Fruit fly (Drosophila melanogaster) whole organism, embryonic: Measurements from ENCODE around the gene tai.
A peak's percentile ranks its signal among the peaks of the same experiment; 100 is the strongest.

ENCODE experiments used
- Antp ChIP-seq: fragments of 200-800 bp; sonication (Bioruptor generic); optimal IDR thresholded peaks from 3 replicates; lab custom pipeline; 2016; ENCODE audit warnings: missing biosample characterization, missing genetic modification characterization
- Asciz ChIP-seq: fragments of 200-800 bp; sonication (Bioruptor generic); optimal IDR thresholded peaks from 2 replicates; lab custom pipeline; 2017; ENCODE audit warnings: missing biosample characterization, mild to moderate bottlenecking, missing genetic modification characterization, missing genetic modification reagents
- CG10209 ChIP-seq: fragments of 200-800 bp; sonication (Bioruptor generic); optimal IDR thresholded peaks from 3 replicates; lab custom pipeline; 2017; ENCODE audit warnings: missing biosample characterization, mild to moderate bottlenecking, missing genetic modification characterization, missing genetic modification reagents
- CG10462 ChIP-seq: fragments of 200-800 bp; sonication (Bioruptor generic); optimal IDR thresholded peaks from 2 replicates; lab custom pipeline; 2016; ENCODE audit warnings: missing biosample characterization, missing genetic modification characterization
- CG11398 ChIP-seq: fragments of 200-800 bp; sonication (Bioruptor generic); optimal IDR thresholded peaks from 2 replicates; lab custom pipeline; 2016; ENCODE audit warnings: missing biosample characterization, missing genetic modification characterization
- CG12104 ChIP-seq: fragments of 200-800 bp; sonication (Bioruptor generic); optimal IDR thresholded peaks from 3 replicates; lab custom pipeline; 2016; ENCODE audit warnings: missing biosample characterization, missing genetic modification characterization
- CG12659 ChIP-seq: fragments of 200-800 bp; sonication (Bioruptor generic); optimal IDR thresholded peaks from 3 replicates; lab custom pipeline; 2017; ENCODE audit warnings: mild to moderate bottlenecking, missing biosample characterization, missing genetic modification reagents, missing genetic modification characterization
- CG14441 ChIP-seq: fragments of 200-800 bp; sonication (Bioruptor generic); IDR thresholded peaks from 2 replicates; pipeline ENCODE4 v1.3.6; 2022; ENCODE audit warnings: missing biosample characterization, missing genetic modification characterization
- CG15269 ChIP-seq: fragments of 200-800 bp; sonication (Bioruptor generic); optimal IDR thresholded peaks from 2 replicates; lab custom pipeline; 2018; ENCODE audit warnings: missing biosample characterization, mild to moderate bottlenecking, missing genetic modification characterization, moderate library complexity
- CG1792 ChIP-seq: fragments of 200-800 bp; sonication (Bioruptor generic); optimal IDR thresholded peaks from 2 replicates; lab custom pipeline; 2016; ENCODE audit warnings: missing biosample characterization, missing genetic modification characterization
- CG2678 ChIP-seq: fragments of 200-800 bp; sonication (Bioruptor generic); optimal IDR thresholded peaks from 3 replicates; lab custom pipeline; 2019; ENCODE audit warnings: missing biosample characterization, mild to moderate bottlenecking, missing genetic modification characterization, moderate library complexity
- CG32532 ChIP-seq: fragments of 200-800 bp; sonication (Bioruptor generic); IDR thresholded peaks from 2 replicates; pipeline ENCODE4 v1.3.6; 2022; ENCODE audit warnings: missing biosample characterization, missing genetic modification characterization
- CG32772 ChIP-seq: fragments of 200-800 bp; sonication (Bioruptor generic); IDR thresholded peaks from 2 replicates; pipeline ENCODE4 v1.3.6; 2022; ENCODE audit warnings: missing biosample characterization, missing genetic modification characterization
- CG33557 ChIP-seq: fragments of 200-800 bp; sonication (Bioruptor generic); optimal IDR thresholded peaks from 2 replicates; lab custom pipeline; 2019; ENCODE audit warnings: missing biosample characterization, mild to moderate bottlenecking, missing genetic modification characterization, moderate library complexity
- CG3407 ChIP-seq: fragments of 200-800 bp; sonication (Bioruptor generic); optimal IDR thresholded peaks from 2 replicates; lab custom pipeline; 2018; ENCODE audit warnings: missing biosample characterization, mild to moderate bottlenecking, missing genetic modification characterization
- CG34376 ChIP-seq: fragments of 200-800 bp; sonication (Bioruptor generic); optimal IDR thresholded peaks from 2 replicates; lab custom pipeline; 2018; ENCODE audit warnings: missing biosample characterization, mild to moderate bottlenecking, missing genetic modification characterization
- CG4328 ChIP-seq: fragments of 200-800 bp; sonication (Bioruptor generic); optimal IDR thresholded peaks from 3 replicates; lab custom pipeline; 2017; ENCODE audit warnings: missing biosample characterization, missing genetic modification reagents, missing genetic modification characterization
- CG4617 ChIP-seq: fragments of 200-800 bp; sonication (Bioruptor generic); optimal IDR thresholded peaks from 3 replicates; lab custom pipeline; 2016; ENCODE audit warnings: missing biosample characterization, missing genetic modification characterization, borderline replicate concordance
- CG8359 ChIP-seq: fragments of 200-800 bp; sonication (Bioruptor generic); optimal IDR thresholded peaks from 2 replicates; lab custom pipeline; 2017; ENCODE audit warnings: missing biosample characterization, mild to moderate bottlenecking, missing genetic modification characterization, borderline replicate concordance
- CG9932 ChIP-seq: fragments of 200-800 bp; sonication (Bioruptor generic); IDR thresholded peaks from 2 replicates; pipeline ENCODE4 v1.3.6; 2022; ENCODE audit warnings: missing biosample characterization, missing genetic modification characterization
- CHES-1-like ChIP-seq: fragments of 200-800 bp; sonication (Bioruptor generic); optimal IDR thresholded peaks from 2 replicates; lab custom pipeline; 2016; ENCODE audit warnings: missing biosample characterization, missing genetic modification characterization
- Camta ChIP-seq: fragments of 200-800 bp; sonication (Bioruptor generic); optimal IDR thresholded peaks from 2 replicates; lab custom pipeline; 2016; ENCODE audit warnings: missing biosample characterization, missing genetic modification characterization
- CoRest ChIP-seq: fragments of 200-800 bp; sonication (Bioruptor generic); optimal IDR thresholded peaks from 3 replicates; lab custom pipeline; 2018; ENCODE audit warnings: missing biosample characterization, mild to moderate bottlenecking, missing genetic modification characterization, moderate library complexity
- D19A ChIP-seq: fragments of 200-800 bp; optimal IDR thresholded peaks from 3 replicates; lab custom pipeline; 2019; ENCODE audit warnings: missing biosample characterization, mild to moderate bottlenecking, missing genetic modification characterization, moderate library complexity
- D19B ChIP-seq: fragments of 200-800 bp; sonication (Bioruptor generic); optimal IDR thresholded peaks from 2 replicates; lab custom pipeline; 2017; ENCODE audit warnings: missing biosample characterization, mild to moderate bottlenecking, missing genetic modification characterization
- Dek ChIP-seq: fragments of 200-800 bp; sonication (Bioruptor generic); optimal IDR thresholded peaks from 3 replicates; lab custom pipeline; 2019; ENCODE audit warnings: missing biosample characterization, mild to moderate bottlenecking, missing genetic modification characterization, moderate library complexity
- Hmx ChIP-seq: fragments of 200-800 bp; sonication (Bioruptor generic); optimal IDR thresholded peaks from 2 replicates; lab custom pipeline; 2016; ENCODE audit warnings: missing biosample characterization, missing genetic modification characterization
- Med ChIP-seq: fragments of 200-800 bp; sonication (Bioruptor generic); peaks from one replicate; lab custom pipeline; 2016; ENCODE audit warnings: missing biosample characterization, missing genetic modification characterization, mild to moderate bottlenecking, inconsistent platforms, moderate library complexity
- Nf-YB ChIP-seq: fragments of 200-800 bp; sonication (Bioruptor generic); optimal IDR thresholded peaks from 3 replicates; lab custom pipeline; 2019; ENCODE audit warnings: missing biosample characterization, mild to moderate bottlenecking, missing genetic modification characterization, moderate library complexity
- NfI ChIP-seq: fragments of 200-800 bp; sonication (Bioruptor generic); optimal IDR thresholded peaks from 3 replicates; lab custom pipeline; 2018; ENCODE audit warnings: missing biosample characterization, mild to moderate bottlenecking, missing genetic modification characterization, moderate library complexity
- Rx ChIP-seq: fragments of 200-800 bp; sonication (Bioruptor generic); IDR thresholded peaks from 2 replicates; pipeline ENCODE4 v1.3.6; 2022; ENCODE audit warnings: missing biosample characterization, missing genetic modification characterization
- Side ChIP-seq: fragments of 200-800 bp; sonication (Bioruptor generic); optimal IDR thresholded peaks from 2 replicates; lab custom pipeline; 2016; ENCODE audit warnings: missing biosample characterization, missing genetic modification characterization
- Sin3A ChIP-seq: fragments of >200 bp; optimal IDR thresholded peaks from 2 replicates; lab custom pipeline; 2018
- Six4 ChIP-seq: fragments of 200-800 bp; sonication (Bioruptor generic); optimal IDR thresholded peaks from 2 replicates; lab custom pipeline; 2016; ENCODE audit warnings: missing biosample characterization, missing genetic modification characterization
- abd-A ChIP-seq: fragments of 200-800 bp; sonication (Bioruptor generic); optimal IDR thresholded peaks from 3 replicates; lab custom pipeline; 2019; ENCODE audit warnings: missing biosample characterization, mild to moderate bottlenecking, missing genetic modification characterization, moderate library complexity
- ac ChIP-seq: fragments of 200-800 bp; sonication (Bioruptor generic); optimal IDR thresholded peaks from 3 replicates; lab custom pipeline; 2017; ENCODE audit warnings: missing biosample characterization, mild to moderate bottlenecking, missing genetic modification characterization
- al ChIP-seq: fragments of 200-800 bp; sonication (Bioruptor generic); IDR thresholded peaks from 2 replicates; pipeline ENCODE4 v1.3.6; 2022; ENCODE audit warnings: missing biosample characterization, missing genetic modification characterization
- aop ChIP-seq: fragments of 200-800 bp; sonication (Bioruptor generic); IDR thresholded peaks from 2 replicates; pipeline ENCODE4 v1.3.6; 2022; ENCODE audit warnings: missing biosample characterization, missing genetic modification characterization
- crol ChIP-seq: fragments of 200-800 bp; sonication (Bioruptor generic); IDR thresholded peaks from 2 replicates; pipeline ENCODE4 v1.3.6; 2022; ENCODE audit warnings: missing biosample characterization, missing genetic modification characterization
- emc ChIP-seq: fragments of 200-800 bp; sonication (Bioruptor generic); optimal IDR thresholded peaks from 2 replicates; lab custom pipeline; 2016; ENCODE audit warnings: missing biosample characterization, missing genetic modification characterization
- fru ChIP-seq: fragments of >200 bp; optimal IDR thresholded peaks from 2 replicates; lab custom pipeline; 2017
- gsb-n ChIP-seq: fragments of 200-800 bp; sonication (Bioruptor generic); optimal IDR thresholded peaks from 3 replicates; lab custom pipeline; 2018; ENCODE audit warnings: missing biosample characterization, mild to moderate bottlenecking, missing genetic modification characterization
- h ChIP-seq: fragments of >200 bp; optimal IDR thresholded peaks from 2 replicates; lab custom pipeline; 2017
- hth ChIP-seq: fragments of >200 bp; optimal IDR thresholded peaks from 2 replicates; lab custom pipeline; 2017; ENCODE audit warnings: inconsistent platforms
- insv ChIP-seq, 2 experiments: fragments of 200-800 bp; sonication (Bioruptor generic); optimal IDR thresholded peaks; 3 replicates each; lab custom pipeline; 2016 to 2018; ENCODE audit warnings: missing biosample characterization in 2 of 2, missing genetic modification characterization in 2 of 2
- lab ChIP-seq: fragments of 200-800 bp; sonication (Bioruptor generic); optimal IDR thresholded peaks from 3 replicates; lab custom pipeline; 2017; ENCODE audit warnings: missing biosample characterization, missing genetic modification characterization, mild to moderate bottlenecking, moderate library complexity, missing genetic modification reagents
- oc ChIP-seq: fragments of 200-800 bp; sonication (Bioruptor generic); optimal IDR thresholded peaks from 2 replicates; lab custom pipeline; 2018; ENCODE audit warnings: missing biosample characterization, mild to moderate bottlenecking, missing genetic modification characterization, moderate library complexity
- row ChIP-seq: fragments of 200-800 bp; sonication (Bioruptor generic); IDR thresholded peaks from 3 replicates; pipeline ENCODE4 v1.3.6; 2022; ENCODE audit warnings: missing biosample characterization, missing genetic modification characterization
- scrt ChIP-seq: fragments of 200-800 bp; sonication (Bioruptor generic); optimal IDR thresholded peaks from 2 replicates; lab custom pipeline; 2018; ENCODE audit warnings: missing biosample characterization, mild to moderate bottlenecking, missing genetic modification characterization, moderate library complexity
- tgo ChIP-seq: fragments of 200-800 bp; sonication (Bioruptor generic); IDR thresholded peaks from 3 replicates; pipeline ENCODE4 v1.3.6; 2022; ENCODE audit warnings: missing biosample characterization, missing genetic modification characterization
- unpg ChIP-seq: fragments of 200-800 bp; sonication (Bioruptor generic); optimal IDR thresholded peaks from 3 replicates; lab custom pipeline; 2018; ENCODE audit warnings: missing biosample characterization, mild to moderate bottlenecking, missing genetic modification characterization, moderate library complexity
- wdn ChIP-seq: fragments of 200-800 bp; sonication (Bioruptor generic); IDR thresholded peaks from 2 replicates; pipeline ENCODE4 v1.3.6; 2022; ENCODE audit warnings: missing biosample characterization, missing genetic modification characterization
- wor ChIP-seq: fragments of 200-800 bp; sonication (Bioruptor generic); IDR thresholded peaks from 2 replicates; pipeline ENCODE4 v1.3.6; 2022; ENCODE audit warnings: missing biosample characterization, missing genetic modification characterization
- zf30C ChIP-seq: fragments of 200-800 bp; sonication (Bioruptor generic); optimal IDR thresholded peaks from 3 replicates; lab custom pipeline; 2018; ENCODE audit warnings: missing biosample characterization, mild to moderate bottlenecking, missing genetic modification characterization

tai gene

DNA sequence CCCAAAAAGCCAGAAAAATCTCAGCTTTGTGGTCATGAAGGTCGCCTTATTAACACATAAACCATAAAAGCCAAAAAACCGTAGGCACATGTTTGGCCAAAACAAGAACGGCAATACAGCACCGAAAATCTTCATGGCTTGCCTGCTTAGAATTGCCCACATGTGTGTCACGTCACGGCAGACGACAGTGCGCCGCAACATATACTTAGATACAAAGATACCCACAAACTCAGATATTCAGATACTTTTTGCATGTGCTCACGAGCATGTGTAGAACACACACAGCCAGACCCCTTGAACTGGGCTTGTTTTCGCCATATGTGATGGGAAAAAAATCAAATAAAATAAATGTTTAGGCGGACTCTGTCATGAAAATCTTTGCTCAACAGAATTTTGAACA is 15.8 kb upstream of the tai start (continued):
- TF ChIP-seq Antp (GFP tag; lab: Kevin White, UChicago) (no peak), CG11398 (GFP tag; lab: Kevin White, UChicago) (no peak), D19A (no peak), oc (tag; lab: Kevin White, UChicago) (no peak), crol (GFP tag; lab: Robert Waterston, UW) (no peak), Sin3A (lab: Kevin White, UChicago) (no peak), CG8359 (GFP tag; lab: Kevin White, UChicago) (no peak), insv (GFP tag; optimal IDR thresholded peaks at IDR 0.05; lab: Kevin White, UChicago) (no peak), gsb-n (tag; lab: Kevin White, UChicago) (no peak), fru (lab: Kevin White, UChicago) (no peak), CG4328 (GFP tag; lab: Kevin White, UChicago) (no peak), zf30C (no peak), tgo (GFP tag; lab: Robert Waterston, UW) (no peak), abd-A (tag; lab: Kevin White, UChicago) (peak; percentile 49), Med (GFP tag; lab: Kevin White, UChicago) (peak; percentile 65), wdn (GFP tag; lab: Robert Waterston, UW) (no peak), row (GFP tag; lab: Robert Waterston, UW) (no peak), CG12104 (GFP tag; lab: Kevin White, UChicago) (no peak), CG34376 (GFP tag; lab: Kevin White, UChicago) (no peak), scrt (no peak), Six4 (GFP tag; lab: Kevin White, UChicago) (no peak), CoRest (no peak), D19B (GFP tag; lab: Kevin White, UChicago) (no peak), Dek (no peak), unpg (GFP tag; lab: Kevin White, UChicago) (no peak), CG4617 (no peak), al (no peak), CG10209 (GFP tag; lab: Kevin White, UChicago) (no peak), CG33557 (GFP tag; lab: Kevin White, UChicago) (no peak), aop (GFP tag; lab: Robert Waterston, UW) (no peak), Nf-YB (GFP tag; lab: Kevin White, UChicago) (no peak), Camta (GFP tag; lab: Kevin White, UChicago) (no peak), NfI (GFP tag; lab: Kevin White, UChicago) (no peak), CG3407 (GFP tag; lab: Kevin White, UChicago) (no peak), Rx (GFP tag; lab: Robert Waterston, UW) (no peak), CG9932 (GFP tag; lab: Robert Waterston, UW) (no peak), CG1792 (GFP tag; lab: Kevin White, UChicago) (no peak), wor (GFP tag; lab: Robert Waterston, UW) (no peak), CG32772 (GFP tag; lab: Robert Waterston, UW) (no peak), CG12659 (GFP tag; lab: Kevin White, UChicago) (no peak), emc (GFP tag; lab: Kevin White, UChicago) (no peak), h (lab: Kevin White, UChicago) (no peak), lab (GFP tag; lab: Kevin White, UChicago) (no peak), CG2678 (no peak), CG14441 (GFP tag; lab: Robert Waterston, UW) (no peak), CG15269 (tag; lab: Kevin White, UChicago) (peak; percentile 30), Side (GFP tag; lab: Kevin White, UChicago) (no peak), ac (GFP tag; lab: Kevin White, UChicago) (no peak), CG32532 (GFP tag; lab: Robert Waterston, UW) (peak; percentile 40; the same call in 1 of the 2 replicates), CG10462 (no peak), hth (no peak), CHES-1-like (GFP tag; lab: Kevin White, UChicago) (no peak), Asciz (GFP tag; lab: Kevin White, UChicago) (no peak), Hmx (GFP tag; lab: Kevin White, UChicago) (no peak)
